Worm (Caenorhabditis elegans) whole organism, mixed stage, embryonic: ENCODE results near the gene F52D10.2.

ENCODE experiments used
- ces-1 ChIP-seq: fragments of 150-350 bp; optimal IDR thresholded peaks from 2 replicates; lab custom pipeline; 2014; ENCODE audit warnings: missing biosample characterization, missing genetic modification reagents, missing genetic modification characterization
- elt-3 ChIP-seq: fragments of 150-350 bp; optimal IDR thresholded peaks from 2 replicates; lab custom pipeline; 2014; ENCODE audit warnings: missing biosample characterization, missing genetic modification characterization
- lsy-2 ChIP-seq: fragments of 150-350 bp; optimal IDR thresholded peaks from 2 replicates; lab custom pipeline; 2014; ENCODE audit warnings: missing biosample characterization, missing genetic modification characterization
- mep-1 ChIP-seq: fragments of 150-350 bp; optimal IDR thresholded peaks from 2 replicates; lab custom pipeline; 2017; ENCODE audit warnings: missing biosample characterization, missing genetic modification reagents, missing genetic modification characterization, inconsistent platforms
- mls-2 ChIP-seq: sonication (generic microtip); optimal IDR thresholded peaks from 2 replicates; lab custom pipeline; 2016; ENCODE audit warnings: mild to moderate bottlenecking, missing genetic modification characterization, moderate library complexity, missing compliant biosample characterization
- nhr-12 ChIP-seq: fragments of 150-350 bp; optimal IDR thresholded peaks from 2 replicates; lab custom pipeline; 2014; ENCODE audit warnings: missing biosample characterization, missing genetic modification characterization
- nhr-2 ChIP-seq: fragments of 150-350 bp; optimal IDR thresholded peaks from 2 replicates; lab custom pipeline; 2014; ENCODE audit warnings: missing biosample characterization, missing genetic modification characterization
- nhr-237 ChIP-seq: fragments of 150-350 bp; optimal IDR thresholded peaks from 2 replicates; lab custom pipeline; 2014; ENCODE audit warnings: missing biosample characterization, missing genetic modification characterization
- nhr-76 ChIP-seq: sonication (generic microtip); optimal IDR thresholded peaks from 2 replicates; lab custom pipeline; 2017; ENCODE audit warnings: missing biosample characterization, missing genetic modification characterization
- unc-62 ChIP-seq: fragments of 150-350 bp; optimal IDR thresholded peaks from 2 replicates; lab custom pipeline; 2014; ENCODE audit warnings: missing biosample characterization, missing genetic modification reagents, missing genetic modification characterization
- ztf-11 ChIP-seq: fragments of 150-350 bp; optimal IDR thresholded peaks from 2 replicates; lab custom pipeline; 2014; ENCODE audit warnings: missing biosample characterization, missing genetic modification characterization

DNA sequence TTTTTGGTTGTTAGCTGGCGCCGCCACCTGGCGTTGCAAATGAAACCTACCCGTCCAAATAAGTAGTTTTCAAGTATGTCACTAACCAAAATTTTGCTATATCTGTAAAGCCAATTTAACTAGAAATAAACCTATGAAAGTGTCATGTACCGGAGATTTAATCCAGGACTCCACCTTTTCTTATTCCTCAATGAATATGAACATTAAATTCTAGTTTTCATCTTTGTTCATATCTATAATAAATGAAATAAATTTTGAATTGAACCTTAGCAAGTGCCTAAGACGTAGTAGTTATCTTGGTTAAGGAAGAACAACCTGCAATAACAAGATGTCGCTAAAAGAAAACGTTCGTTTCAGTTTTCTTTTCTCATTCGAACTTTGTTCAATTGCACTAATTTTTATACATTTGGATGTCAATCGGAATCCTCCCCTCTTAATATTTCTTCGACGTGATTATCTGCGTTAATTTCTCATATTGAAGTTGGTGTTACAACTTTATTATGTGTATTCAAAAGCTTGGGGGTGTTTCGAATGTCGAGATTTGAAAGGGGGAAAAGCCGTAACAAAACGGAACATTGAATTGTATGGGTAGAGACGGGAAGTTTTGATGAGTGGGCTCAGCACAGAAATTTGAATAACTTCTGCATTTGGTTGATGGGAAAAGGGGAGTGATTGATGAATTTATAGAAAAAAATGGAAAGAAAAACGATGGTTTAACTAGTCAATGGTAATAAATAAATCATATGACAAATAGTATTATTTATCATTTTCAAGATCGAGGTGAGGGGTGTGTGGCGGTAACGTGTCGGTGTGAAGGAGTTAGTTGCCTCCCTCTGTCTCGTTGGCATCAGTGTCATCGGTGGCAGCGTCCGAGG, 12.0 kb upstream of the F52D10.2 start:
- TF ChIP-seq ces-1 (peak; percentile 61), nhr-237 (tag; lab: Kevin White, UChicago) (no peak), nhr-76 (no peak), mls-2 (tag; lab: Kevin White, UChicago) (no peak), ztf-11 (tag; lab: Kevin White, UChicago) (no peak), lsy-2 (no peak), elt-3 (no peak), unc-62 (no peak), mep-1 (no peak), nhr-12 (tag; lab: Kevin White, UChicago) (no peak), nhr-2 (tag; lab: Kevin White, UChicago) (no peak)
